Fruit fly (Drosophila melanogaster): ENCODE measurements around the gene ouib.

DNA sequence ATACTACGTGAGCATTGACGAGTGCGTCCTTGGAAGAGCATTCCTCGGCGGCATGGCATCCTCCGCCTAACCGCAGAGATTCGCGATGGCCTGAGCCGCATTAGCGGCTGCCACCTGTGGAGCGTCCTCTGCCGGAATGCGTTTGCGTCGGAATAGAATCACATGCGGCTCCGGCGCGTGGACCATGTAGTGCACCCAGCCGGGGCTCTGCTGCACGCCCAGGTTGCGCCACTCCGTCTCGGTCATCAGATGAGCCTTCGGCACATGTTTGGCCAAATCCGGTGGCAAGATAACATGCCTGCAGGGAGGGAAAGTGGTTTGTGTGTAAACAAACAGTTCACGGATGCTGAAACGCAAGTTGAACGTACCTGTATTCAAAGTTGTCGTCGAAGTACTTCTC lies 9.9 kb upstream of the ouib start:
- TF ChIP-seq ab (GFP tag; optimal IDR thresholded peaks at IDR 0.05) (no peak), Gug (GFP tag; IDR thresholded peaks at IDR 0.05) (no peak), HLHmδ (GFP tag; optimal IDR thresholded peaks at IDR 0.05) (no peak), CG30020 (tag; optimal IDR thresholded peaks at IDR 0.05) (no peak), CG10565 (GFP tag; optimal IDR thresholded peaks at IDR 0.05) (no peak), CG8290 (GFP tag; optimal IDR thresholded peaks at IDR 0.05) (no peak), CG8290 (tag; optimal IDR thresholded peaks at IDR 0.05) (no peak), CG18476 (GFP tag; optimal IDR thresholded peaks at IDR 0.05) (no peak), hb (GFP tag; IDR thresholded peaks at IDR 0.05; ENCODE audit: partially characterized antibody) (0 out of 3 replicates have a peak, but pooled peaks have one; percentile 17), ap (GFP tag; IDR thresholded peaks at IDR 0.05) (no peak), CG12769 (tag; optimal IDR thresholded peaks at IDR 0.05) (no peak), pho (GFP tag; optimal IDR thresholded peaks at IDR 0.05) (no peak), al (GFP tag; IDR thresholded peaks at IDR 0.05) (no peak), Sox102F (GFP tag; optimal IDR thresholded peaks at IDR 0.05) (no peak), Oli (tag; optimal IDR thresholded peaks at IDR 0.05) (no peak)
